Fruit fly (Drosophila melanogaster): ENCODE measurements around the gene t-cup.

t-cup gene

dm6 chr2L:12483866-12484554, 13.1 kb downstream of the t-cup start (continued):
- TF ChIP-seq HLHmδ (GFP tag; optimal IDR thresholded peaks at IDR 0.05) (peak; percentile 43), Ravus (GFP tag; IDR thresholded peaks at IDR 0.05) (peak; percentile 62; the same call in 1 of the 2 replicates), CG11504 (tag; optimal IDR thresholded peaks at IDR 0.05) (peak; percentile 92), CG5953 (GFP tag; IDR thresholded peaks at IDR 0.05) (peak; percentile 43; the same call in 1 of the 2 replicates), Dek (tag; optimal IDR thresholded peaks at IDR 0.05) (peak; percentile 86), cg (GFP tag; optimal IDR thresholded peaks at IDR 0.05) (peak; percentile 73), Poxn (GFP tag; IDR thresholded peaks at IDR 0.05) (peak; percentile 43; the same call in 1 of the 2 replicates), sisA (GFP tag; IDR thresholded peaks at IDR 0.05) (no peak), danr (GFP tag; IDR thresholded peaks at IDR 0.05) (peak; percentile 84; the same call in 1 of the 2 replicates), al (GFP tag; IDR thresholded peaks at IDR 0.05) (peak; percentile 68; the same call in 1 of the 2 replicates), CG18476 (GFP tag; optimal IDR thresholded peaks at IDR 0.05) (peak; percentile 83), her (GFP tag; optimal IDR thresholded peaks at IDR 0.05) (peak; percentile 83), CG3163 (GFP tag; optimal IDR thresholded peaks at IDR 0.05) (peak; percentile 66), gcm2 (GFP tag; optimal IDR thresholded peaks at IDR 0.05) (no peak), CG10321 (GFP tag; IDR thresholded peaks at IDR 0.05) (peak; percentile 61; the same call in 1 of the 2 replicates), E2f1 (GFP tag; IDR thresholded peaks at IDR 0.05) (peak; percentile 86; the same call in 1 of the 2 replicates), Hr3 (GFP tag; optimal IDR thresholded peaks at IDR 0.05) (peak; percentile 82), CG30431 (GFP tag; optimal IDR thresholded peaks at IDR 0.05) (peak; percentile 73), twi (tag; optimal IDR thresholded peaks at IDR 0.05) (peak; percentile 80), tx (GFP tag; optimal IDR thresholded peaks at IDR 0.05) (peak; percentile 80), MTF-1 (GFP tag; optimal IDR thresholded peaks at IDR 0.05; ENCODE audit: borderline replicate concordance) (peak; percentile 50), CG10147 (GFP tag; optimal IDR thresholded peaks at IDR 0.05) (peak; percentile 78), NFAT (GFP tag; IDR thresholded peaks at IDR 0.05) (no peak; the same call in 1 of the 2 replicates), CG7987 (GFP tag; optimal IDR thresholded peaks at IDR 0.05) (peak; percentile 71), wor (GFP tag; IDR thresholded peaks at IDR 0.05) (peak; percentile 73), HLH4C (GFP tag; IDR thresholded peaks at IDR 0.05; ENCODE audit: partially characterized antibody) (no peak), CG12219 (GFP tag; optimal IDR thresholded peaks at IDR 0.05) (peak; percentile 93), sr (GFP tag; IDR thresholded peaks at IDR 0.05) (no peak), bigmax (GFP tag; optimal IDR thresholded peaks at IDR 0.05) (no peak), caup (GFP tag; optimal IDR thresholded peaks at IDR 0.05; ENCODE audit: severe bottlenecking) (peak; percentile 84), Hmr (GFP tag; optimal IDR thresholded peaks at IDR 0.05) (peak; percentile 82), tap (tag; optimal IDR thresholded peaks at IDR 0.05) (peak; percentile 85), Hmx (GFP tag; optimal IDR thresholded peaks at IDR 0.05) (peak; percentile 85), Mes4 (GFP tag; optimal IDR thresholded peaks at IDR 0.05) (peak; percentile 86), Adf1 (GFP tag; IDR thresholded peaks at IDR 0.05) (peak; percentile 18; the same call in 1 of the 2 replicates), Doc3 (GFP tag; IDR thresholded peaks at IDR 0.05; ENCODE audit: partially characterized antibody) (no peak), ATbp (GFP tag; optimal IDR thresholded peaks at IDR 0.05) (peak; percentile 92), CG1603 (tag; optimal IDR thresholded peaks at IDR 0.05) (peak; percentile 92), grau (tag; optimal IDR thresholded peaks at IDR 0.05) (peak; percentile 99), E2f2 (GFP tag; IDR thresholded peaks at IDR 0.05) (peak; percentile 73), gsb (GFP tag; IDR thresholded peaks at IDR 0.05) (peak; percentile 73), nom (GFP tag; optimal IDR thresholded peaks at IDR 0.05) (peak; percentile 90), bab2 (GFP tag; optimal IDR thresholded peaks at IDR 0.05) (peak; percentile 89), zfh2 (GFP tag; optimal IDR thresholded peaks at IDR 0.05) (peak; percentile 83), Ets97D (GFP tag; optimal IDR thresholded peaks at IDR 0.05) (peak; percentile 58), ro (GFP tag; IDR thresholded peaks at IDR 0.05) (no peak; the same call in 1 of the 2 replicates), CG17385 (GFP tag; optimal IDR thresholded peaks at IDR 0.05) (peak; percentile 84), NC2β (GFP tag; optimal IDR thresholded peaks at IDR 0.05) (peak; percentile 87), Hsf (GFP tag; optimal IDR thresholded peaks at IDR 0.05) (peak; percentile 89)
